Fruit fly (Drosophila melanogaster) whole organism, embryonic: Measurements from ENCODE around the gene ssp5.

ENCODE experiments used
- CG14667 ChIP-seq: fragments of 200-800 bp; sonication (Bioruptor generic); IDR thresholded peaks from 2 replicates; pipeline ENCODE4 v1.3.6; 2022; ENCODE audit warnings: missing biosample characterization, missing genetic modification characterization
- CG6689 ChIP-seq: fragments of 200-800 bp; sonication (Bioruptor generic); IDR thresholded peaks from 2 replicates; pipeline ENCODE4 v1.3.6; 2022; ENCODE audit warnings: missing biosample characterization, missing genetic modification characterization
- CG9797 ChIP-seq: fragments of 200-800 bp; sonication (Bioruptor generic); optimal IDR thresholded peaks from 3 replicates; lab custom pipeline; 2018; ENCODE audit warnings: missing biosample characterization, mild to moderate bottlenecking, missing genetic modification characterization
- Dref ChIP-seq: fragments of 200-800 bp; sonication (Bioruptor generic); IDR thresholded peaks from 2 replicates; pipeline ENCODE4 v1.3.6; 2022; ENCODE audit warnings: missing biosample characterization, missing genetic modification characterization
- NC2β ChIP-seq: fragments of 200-800 bp; sonication (Bioruptor generic); optimal IDR thresholded peaks from 2 replicates; lab custom pipeline; 2016; ENCODE audit warnings: missing biosample characterization, missing genetic modification characterization
- cg ChIP-seq: fragments of 200-800 bp; sonication (Bioruptor generic); optimal IDR thresholded peaks from 3 replicates; lab custom pipeline; 2019; ENCODE audit warnings: missing biosample characterization, mild to moderate bottlenecking, missing genetic modification characterization, moderate library complexity
- disco-r ChIP-seq: fragments of 200-800 bp; sonication (Bioruptor generic); optimal IDR thresholded peaks from 2 replicates; lab custom pipeline; 2016; ENCODE audit warnings: missing biosample characterization, missing genetic modification characterization
- fd102C ChIP-seq: fragments of 200-800 bp; sonication (Bioruptor generic); optimal IDR thresholded peaks from 2 replicates; lab custom pipeline; 2018; ENCODE audit warnings: missing biosample characterization, mild to moderate bottlenecking, missing genetic modification characterization, moderate library complexity
- psq ChIP-seq: fragments of 200-800 bp; sonication (Bioruptor generic); optimal IDR thresholded peaks from 2 replicates; lab custom pipeline; 2017; ENCODE audit warnings: missing biosample characterization, missing genetic modification characterization
- salm ChIP-seq: fragments of 200-800 bp; sonication (Bioruptor generic); optimal IDR thresholded peaks from 2 replicates; lab custom pipeline; 2018; ENCODE audit warnings: missing biosample characterization, mild to moderate bottlenecking, missing genetic modification characterization
- so ChIP-seq: fragments of 200-800 bp; sonication (Bioruptor generic); IDR thresholded peaks from 3 replicates; pipeline ENCODE4 v1.3.6; 2022; ENCODE audit warnings: missing biosample characterization, missing genetic modification characterization

DNA sequence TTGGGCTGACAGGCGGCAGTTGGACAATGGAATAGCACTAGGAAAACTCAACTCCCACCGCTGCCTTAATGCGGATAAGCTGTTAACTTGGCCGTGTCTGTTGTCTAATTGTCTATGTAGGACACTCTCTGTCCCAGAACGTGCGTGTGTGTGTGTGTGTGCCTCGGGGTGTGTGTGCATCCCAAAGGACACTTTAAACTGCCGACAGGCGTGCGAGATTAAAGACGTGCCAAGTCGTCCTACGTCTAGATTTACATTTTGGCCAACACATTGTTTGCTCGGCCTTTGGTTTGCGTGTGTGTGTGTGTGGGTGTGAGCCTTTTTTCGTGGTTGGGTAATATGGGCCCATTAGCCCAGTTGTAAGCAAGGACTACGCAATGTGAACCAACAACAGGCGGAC is 34.8 kb upstream of the ssp5 start:
- TF ChIP-seq so (GFP tag; lab: Robert Waterston, UW) = no peak
- no peak for TF ChIP-seq psq (GFP tag; lab: Kevin White, UChicago)
- no peak for TF ChIP-seq fd102C
- no peak for TF ChIP-seq disco-r
- TF ChIP-seq Dref = no peak
- TF ChIP-seq CG6689 (GFP tag; lab: Robert Waterston, UW) = no peak
- TF ChIP-seq NC2β = no peak
- TF ChIP-seq CG14667 (GFP tag; lab: Robert Waterston, UW) = no peak
- TF ChIP-seq cg = no peak
- no peak for TF ChIP-seq salm (tag; lab: Kevin White, UChicago)
- no peak for TF ChIP-seq CG9797
